Fruit fly (Drosophila melanogaster) whole organism, pupa: ENCODE results near the gene Crz.

ENCODE experiments used
- CG10348 ChIP-seq: fragments of 200-800 bp; sonication (Bioruptor generic); IDR thresholded peaks from 2 replicates; pipeline ENCODE4 v1.3.6; 2022; ENCODE audit warnings: missing biosample characterization, missing genetic modification characterization
- CG13204 ChIP-seq: fragments of 200-800 bp; sonication (Bioruptor generic); optimal IDR thresholded peaks from 2 replicates; lab custom pipeline; 2018; ENCODE audit warnings: missing biosample characterization, mild to moderate bottlenecking, missing genetic modification characterization, moderate library complexity
- CG15710 ChIP-seq: fragments of 200-800 bp; sonication (Bioruptor generic); optimal IDR thresholded peaks from 2 replicates; lab custom pipeline; 2018; ENCODE audit warnings: missing biosample characterization, mild to moderate bottlenecking, missing genetic modification characterization, moderate library complexity

- TF ChIP-seq CG10348 (no peak), CG13204 (peak; percentile 48), CG15710 (tag; lab: Kevin White, UChicago) (peak; percentile 19)
Measured at dm6 chr3R:14346838-14347745, 32.4 kb downstream of the Crz start.
